Fruit fly (Drosophila melanogaster) whole organism, embryonic: Measurements from ENCODE around the gene Liprin-alpha.
A peak's percentile ranks its signal among the peaks of the same experiment; 100 is the strongest.

Source experiments
- CG10654 ChIP-seq: fragments of 200-800 bp; sonication (Bioruptor generic); optimal IDR thresholded peaks from 2 replicates; lab custom pipeline; 2016; ENCODE audit warnings: missing biosample characterization, missing genetic modification characterization
- CG1233 ChIP-seq: fragments of 200-800 bp; sonication (Bioruptor generic); optimal IDR thresholded peaks from 4 replicates; lab custom pipeline; 2018; ENCODE audit warnings: missing biosample characterization, mild to moderate bottlenecking, missing genetic modification characterization
- CG12391 ChIP-seq: fragments of 200-800 bp; sonication (Bioruptor generic); optimal IDR thresholded peaks from 3 replicates; lab custom pipeline; 2018; ENCODE audit warnings: missing biosample characterization, mild to moderate bottlenecking, missing genetic modification characterization, moderate library complexity
- CG14710 ChIP-seq: fragments of 200-800 bp; sonication (Bioruptor generic); optimal IDR thresholded peaks from 3 replicates; lab custom pipeline; 2019; ENCODE audit warnings: missing biosample characterization, mild to moderate bottlenecking, missing genetic modification characterization, moderate library complexity
- CG15696 ChIP-seq: fragments of 200-800 bp; sonication (Bioruptor generic); optimal IDR thresholded peaks from 2 replicates; lab custom pipeline; 2019; ENCODE audit warnings: missing biosample characterization, mild to moderate bottlenecking, missing genetic modification characterization, moderate library complexity
- CG1602 ChIP-seq: fragments of 200-800 bp; sonication (Bioruptor generic); optimal IDR thresholded peaks from 3 replicates; lab custom pipeline; 2016; ENCODE audit warnings: missing biosample characterization, missing genetic modification characterization
- CG16863 ChIP-seq: fragments of 200-800 bp; sonication (Bioruptor generic); optimal IDR thresholded peaks from 3 replicates; lab custom pipeline; 2016; ENCODE audit warnings: missing biosample characterization, missing genetic modification characterization
- CG2678 ChIP-seq: fragments of 200-800 bp; sonication (Bioruptor generic); optimal IDR thresholded peaks from 3 replicates; lab custom pipeline; 2019; ENCODE audit warnings: missing biosample characterization, mild to moderate bottlenecking, missing genetic modification characterization, moderate library complexity
- CG3163 ChIP-seq: fragments of 200-800 bp; sonication (Bioruptor generic); optimal IDR thresholded peaks from 3 replicates; lab custom pipeline; 2016; ENCODE audit warnings: missing biosample characterization, missing genetic modification characterization
- CG3995 ChIP-seq: fragments of 200-800 bp; sonication (Bioruptor generic); optimal IDR thresholded peaks from 3 replicates; lab custom pipeline; 2016; ENCODE audit warnings: missing biosample characterization, missing genetic modification characterization
- CG8359 ChIP-seq: fragments of 200-800 bp; sonication (Bioruptor generic); optimal IDR thresholded peaks from 2 replicates; lab custom pipeline; 2017; ENCODE audit warnings: missing biosample characterization, mild to moderate bottlenecking, missing genetic modification characterization, borderline replicate concordance
- CG8478 ChIP-seq: fragments of >200 bp; optimal IDR thresholded peaks from 2 replicates; lab custom pipeline; 2018
- CG9215 ChIP-seq: fragments of 200-800 bp; sonication (Bioruptor generic); IDR thresholded peaks from 2 replicates; pipeline ENCODE4 v1.3.6; 2022; ENCODE audit warnings: missing biosample characterization, missing genetic modification characterization
- CG9437 ChIP-seq: fragments of 200-800 bp; sonication (Bioruptor generic); optimal IDR thresholded peaks from 2 replicates; lab custom pipeline; 2018; ENCODE audit warnings: missing biosample characterization, mild to moderate bottlenecking, missing genetic modification characterization
- CG9817 ChIP-seq: fragments of 200-800 bp; sonication (Bioruptor generic); optimal IDR thresholded peaks from 2 replicates; lab custom pipeline; 2018; ENCODE audit warnings: missing biosample characterization, mild to moderate bottlenecking, missing genetic modification characterization, moderate library complexity
- Dad ChIP-seq: fragments of 200-800 bp; sonication (Bioruptor generic); optimal IDR thresholded peaks from 3 replicates; lab custom pipeline; 2016; ENCODE audit warnings: missing biosample characterization, missing genetic modification characterization
- Elba2 ChIP-seq: fragments of 200-800 bp; sonication (Bioruptor generic); optimal IDR thresholded peaks from 3 replicates; lab custom pipeline; 2016; ENCODE audit warnings: missing biosample characterization, missing genetic modification characterization
- HLH4C ChIP-seq: fragments of 200-800 bp; sonication (Bioruptor generic); IDR thresholded peaks from 3 replicates; pipeline ENCODE4 v1.3.6; 2022; ENCODE audit warnings: missing biosample characterization, missing genetic modification characterization; ENCODE audit not compliant: partially characterized antibody
- MBD-R2 ChIP-seq: fragments of 200-800 bp; sonication (Bioruptor generic); IDR thresholded peaks from 2 replicates; pipeline ENCODE4 v1.3.6; 2022; ENCODE audit warnings: missing biosample characterization, missing genetic modification characterization
- Meics ChIP-seq: fragments of 200-800 bp; sonication (Bioruptor generic); optimal IDR thresholded peaks from 2 replicates; lab custom pipeline; 2017; ENCODE audit warnings: missing biosample characterization, mild to moderate bottlenecking, missing genetic modification characterization
- Myb ChIP-seq: fragments of 200-800 bp; sonication (Bioruptor generic); optimal IDR thresholded peaks from 2 replicates; lab custom pipeline; 2016; ENCODE audit warnings: missing biosample characterization, missing genetic modification characterization
- Ravus ChIP-seq: fragments of 200-800 bp; sonication (Bioruptor generic); IDR thresholded peaks from 2 replicates; pipeline ENCODE4 v1.3.6; 2022; ENCODE audit warnings: missing biosample characterization, missing genetic modification characterization
- Rx ChIP-seq: fragments of 200-800 bp; sonication (Bioruptor generic); IDR thresholded peaks from 2 replicates; pipeline ENCODE4 v1.3.6; 2022; ENCODE audit warnings: missing biosample characterization, missing genetic modification characterization
- TFAM ChIP-seq: fragments of 200-800 bp; sonication (Bioruptor generic); optimal IDR thresholded peaks from 2 replicates; lab custom pipeline; 2017; ENCODE audit warnings: missing biosample characterization, missing genetic modification characterization, inconsistent platforms
- Xrp1 ChIP-seq: fragments of 200-800 bp; sonication (Bioruptor generic); IDR thresholded peaks from 2 replicates; pipeline ENCODE4 v1.3.6; 2022; ENCODE audit warnings: missing biosample characterization, missing genetic modification characterization
- YL-1 ChIP-seq: fragments of 200-800 bp; sonication (Bioruptor generic); optimal IDR thresholded peaks from 3 replicates; lab custom pipeline; 2017; ENCODE audit warnings: missing biosample characterization, mild to moderate bottlenecking, missing genetic modification characterization
- abd-A ChIP-seq: fragments of 200-800 bp; sonication (Bioruptor generic); optimal IDR thresholded peaks from 3 replicates; lab custom pipeline; 2019; ENCODE audit warnings: missing biosample characterization, mild to moderate bottlenecking, missing genetic modification characterization, moderate library complexity
- ac ChIP-seq: fragments of 200-800 bp; sonication (Bioruptor generic); optimal IDR thresholded peaks from 3 replicates; lab custom pipeline; 2017; ENCODE audit warnings: missing biosample characterization, mild to moderate bottlenecking, missing genetic modification characterization
- ara ChIP-seq: fragments of 200-800 bp; sonication (Bioruptor generic); IDR thresholded peaks from 2 replicates; pipeline ENCODE4 v1.3.6; 2022; ENCODE audit warnings: missing biosample characterization, missing genetic modification characterization
- ato ChIP-seq: fragments of 200-800 bp; sonication (Bioruptor generic); IDR thresholded peaks from 2 replicates; pipeline ENCODE4 v1.3.6; 2022; ENCODE audit warnings: missing biosample characterization, missing genetic modification characterization; ENCODE audit not compliant: partially characterized antibody
- bcd ChIP-seq: fragments of 200-800 bp; sonication (Bioruptor generic); optimal IDR thresholded peaks from 2 replicates; lab custom pipeline; 2017; ENCODE audit warnings: missing biosample characterization, mild to moderate bottlenecking, missing genetic modification characterization
- cad ChIP-seq: fragments of >200 bp; optimal IDR thresholded peaks from 2 replicates; lab custom pipeline; 2017; ENCODE audit warnings: missing biosample characterization, missing genetic modification characterization
- chif ChIP-seq, 2 experiments: fragments of 200-800 bp; sonication (Bioruptor generic); optimal IDR thresholded peaks; 3 replicates each; lab custom pipeline; 2016; ENCODE audit warnings: missing biosample characterization in 2 of 2, missing genetic modification characterization in 2 of 2
- chinmo ChIP-seq: fragments of 200-800 bp; sonication (Bioruptor generic); IDR thresholded peaks from 4 replicates; pipeline ENCODE4 v1.3.6; 2022; ENCODE audit warnings: missing biosample characterization, missing genetic modification characterization; ENCODE audit not compliant: partially characterized antibody
- disco-r ChIP-seq: fragments of 200-800 bp; sonication (Bioruptor generic); optimal IDR thresholded peaks from 2 replicates; lab custom pipeline; 2016; ENCODE audit warnings: missing biosample characterization, missing genetic modification characterization
- dmrt11E ChIP-seq: fragments of 200-800 bp; sonication (Bioruptor generic); optimal IDR thresholded peaks from 3 replicates; lab custom pipeline; 2018; ENCODE audit warnings: missing biosample characterization, mild to moderate bottlenecking, missing genetic modification characterization, moderate library complexity
- emc ChIP-seq: fragments of 200-800 bp; sonication (Bioruptor generic); optimal IDR thresholded peaks from 2 replicates; lab custom pipeline; 2016; ENCODE audit warnings: missing biosample characterization, missing genetic modification characterization
- insv ChIP-seq, 2 experiments: fragments of 200-800 bp; sonication (Bioruptor generic); optimal IDR thresholded peaks; 3 replicates each; lab custom pipeline; 2016 to 2018; ENCODE audit warnings: missing biosample characterization in 2 of 2, missing genetic modification characterization in 2 of 2
- pb ChIP-seq: fragments of 200-800 bp; sonication (Bioruptor generic); optimal IDR thresholded peaks from 3 replicates; lab custom pipeline; 2016; ENCODE audit warnings: missing biosample characterization, missing genetic modification characterization
- pzg ChIP-seq: fragments of 200-800 bp; sonication (Bioruptor generic); optimal IDR thresholded peaks from 3 replicates; lab custom pipeline; 2018; ENCODE audit warnings: missing biosample characterization, mild to moderate bottlenecking, missing genetic modification characterization, moderate library complexity
- run ChIP-seq: fragments of 200-800 bp; sonication (Bioruptor generic); optimal IDR thresholded peaks from 3 replicates; lab custom pipeline; 2018; ENCODE audit warnings: missing biosample characterization, mild to moderate bottlenecking, missing genetic modification characterization
- salm ChIP-seq: fragments of 200-800 bp; sonication (Bioruptor generic); optimal IDR thresholded peaks from 2 replicates; lab custom pipeline; 2018; ENCODE audit warnings: missing biosample characterization, mild to moderate bottlenecking, missing genetic modification characterization
- schlank ChIP-seq: fragments of 200-800 bp; sonication (Bioruptor generic); optimal IDR thresholded peaks from 2 replicates; lab custom pipeline; 2018; ENCODE audit warnings: missing biosample characterization, mild to moderate bottlenecking, missing genetic modification characterization
- shn ChIP-seq: fragments of 200-800 bp; sonication (Bioruptor generic); optimal IDR thresholded peaks from 3 replicates; lab custom pipeline; 2016; ENCODE audit warnings: missing biosample characterization, missing genetic modification characterization
- slou ChIP-seq: fragments of 200-800 bp; sonication (Bioruptor generic); optimal IDR thresholded peaks from 3 replicates; lab custom pipeline; 2016; ENCODE audit warnings: missing biosample characterization, missing genetic modification characterization
- stwl ChIP-seq: fragments of 200-800 bp; sonication (Bioruptor generic); optimal IDR thresholded peaks from 3 replicates; lab custom pipeline; 2018; ENCODE audit warnings: missing biosample characterization, mild to moderate bottlenecking, missing genetic modification characterization, moderate library complexity
- sug ChIP-seq: fragments of 200-800 bp; optimal IDR thresholded peaks from 2 replicates; lab custom pipeline; 2019; ENCODE audit warnings: missing biosample characterization, mild to moderate bottlenecking, missing genetic modification characterization, moderate library complexity
- unpg ChIP-seq: fragments of 200-800 bp; sonication (Bioruptor generic); optimal IDR thresholded peaks from 3 replicates; lab custom pipeline; 2018; ENCODE audit warnings: missing biosample characterization, mild to moderate bottlenecking, missing genetic modification characterization, moderate library complexity
- yki ChIP-seq: fragments of >200 bp; optimal IDR thresholded peaks from 3 replicates; lab custom pipeline; 2018
- zf30C ChIP-seq: fragments of 200-800 bp; sonication (Bioruptor generic); optimal IDR thresholded peaks from 3 replicates; lab custom pipeline; 2018; ENCODE audit warnings: missing biosample characterization, mild to moderate bottlenecking, missing genetic modification characterization
- zfh1 ChIP-seq: fragments of 200-800 bp; sonication (Bioruptor generic); IDR thresholded peaks from 3 replicates; pipeline ENCODE4 v1.3.6; 2022; ENCODE audit warnings: missing biosample characterization, missing genetic modification characterization

Liprin-alpha gene

DNA sequence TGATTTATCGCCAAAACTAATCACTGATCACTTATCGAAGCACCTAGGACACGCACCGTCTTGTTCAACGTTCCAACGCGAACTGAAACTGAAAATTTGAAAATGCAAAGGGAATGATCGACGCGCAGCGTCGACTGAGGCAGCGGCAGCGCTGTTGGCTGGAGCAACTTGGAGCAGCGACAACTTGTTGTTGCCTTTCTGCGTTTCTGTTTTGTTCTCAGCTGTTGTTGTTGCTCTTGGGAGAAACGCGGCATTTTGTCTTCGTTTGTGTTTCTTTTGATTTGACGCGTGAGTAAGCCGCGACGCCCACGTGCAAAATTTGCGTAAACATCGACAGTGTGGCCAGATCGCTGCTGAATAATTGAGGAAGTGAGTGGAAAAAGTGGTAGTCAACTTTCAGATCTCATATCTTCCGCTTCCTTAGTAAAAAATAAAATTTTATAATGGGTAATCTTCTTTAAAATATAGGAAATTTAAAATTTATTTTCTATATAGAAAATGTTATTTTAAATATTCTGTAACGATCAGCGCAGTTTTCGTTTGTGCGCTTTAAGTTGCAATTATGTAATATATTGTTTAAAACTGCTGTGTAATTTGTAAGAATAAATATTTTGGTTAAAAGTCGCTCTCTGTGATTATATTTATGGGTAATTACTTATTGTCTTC, 14.6 kb upstream of the Liprin-alpha start, which contains the start of gene Tsp (continued):
- no peak for TF ChIP-seq HLH4C
- no peak for TF ChIP-seq zf30C
- peak; percentile 17 for TF ChIP-seq Meics (GFP tag; lab: Kevin White, UChicago)
- no peak for TF ChIP-seq pb
- TF ChIP-seq CG9817 (tag; lab: Kevin White, UChicago): no peak
- no peak for TF ChIP-seq Dad
- TF ChIP-seq stwl (tag; lab: Kevin White, UChicago): peak; percentile 77
- no peak for TF ChIP-seq ara (GFP tag; lab: Robert Waterston, UW)
- TF ChIP-seq YL-1 (GFP tag; lab: Kevin White, UChicago): no peak
- no peak for TF ChIP-seq CG3163
- TF ChIP-seq chif (GFP tag; optimal IDR thresholded peaks at IDR 0.05; lab: Kevin White, UChicago): no peak
- no peak for TF ChIP-seq TFAM (GFP tag; lab: Kevin White, UChicago)
- TF ChIP-seq CG14710 (tag; lab: Kevin White, UChicago): no peak
- TF ChIP-seq CG8478 (lab: Kevin White, UChicago): no peak
- no peak for TF ChIP-seq insv (GFP tag; optimal IDR thresholded peaks at IDR 0.05; lab: Kevin White, UChicago)
- no peak for TF ChIP-seq Myb (GFP tag; lab: Kevin White, UChicago)
- TF ChIP-seq sug (tag; lab: Kevin White, UChicago): peak; percentile 9
- TF ChIP-seq CG8359: peak; percentile 7
- no peak for TF ChIP-seq pzg
- TF ChIP-seq salm (tag; lab: Kevin White, UChicago): no peak
- peak; percentile 10 for TF ChIP-seq CG12391 (tag; lab: Kevin White, UChicago)
- no peak for TF ChIP-seq ato
- TF ChIP-seq CG15696 (tag; lab: Kevin White, UChicago): no peak
- no peak for TF ChIP-seq zfh1 (GFP tag; lab: Robert Waterston, UW)
- TF ChIP-seq CG10654 (GFP tag; lab: Kevin White, UChicago): no peak
- no peak for TF ChIP-seq CG16863 (GFP tag; lab: Kevin White, UChicago)
- no peak for TF ChIP-seq Rx (GFP tag; lab: Robert Waterston, UW)
- no peak for TF ChIP-seq CG1602 (GFP tag; lab: Kevin White, UChicago)
- TF ChIP-seq dmrt11E (tag; lab: Kevin White, UChicago): no peak
- TF ChIP-seq ac: no peak
- no peak for TF ChIP-seq CG3995
- peak; percentile 8 for TF ChIP-seq CG2678 (tag; lab: Kevin White, UChicago)
- no peak for TF ChIP-seq CG9437 (GFP tag; lab: Kevin White, UChicago)
- TF ChIP-seq shn (GFP tag; lab: Kevin White, UChicago): no peak
- TF ChIP-seq Elba2 (GFP tag; lab: Kevin White, UChicago): no peak
- no peak for TF ChIP-seq MBD-R2 (GFP tag; lab: Robert Waterston, UW)
- TF ChIP-seq chinmo (GFP tag; lab: Robert Waterston, UW): peak; percentile 96; the same call in 3 of the 4 replicates
- TF ChIP-seq slou: no peak
- no peak for TF ChIP-seq yki (lab: Kevin White, UChicago)
- TF ChIP-seq bcd: no peak
- TF ChIP-seq CG1233 (GFP tag; lab: Kevin White, UChicago): no peak
- TF ChIP-seq abd-A (tag; lab: Kevin White, UChicago): peak; percentile 64
- no peak for TF ChIP-seq schlank (tag; lab: Kevin White, UChicago)
- TF ChIP-seq emc: no peak
- TF ChIP-seq disco-r (GFP tag; lab: Kevin White, UChicago): no peak
- TF ChIP-seq CG9215 (GFP tag; lab: Robert Waterston, UW): no peak
- TF ChIP-seq unpg (GFP tag; lab: Kevin White, UChicago): peak; percentile 0
- no peak for TF ChIP-seq cad (GFP tag; lab: Kevin White, UChicago)
- no peak for TF ChIP-seq Xrp1
- TF ChIP-seq run (tag; lab: Kevin White, UChicago): no peak
- no peak for TF ChIP-seq Ravus
